Fruit fly (Drosophila melanogaster) whole organism, embryonic: Measurements from ENCODE around the gene CG3505.

Source experiments
- Bteb2 ChIP-seq: fragments of 200-800 bp; sonication (Bioruptor generic); optimal IDR thresholded peaks from 2 replicates; lab custom pipeline; 2016; ENCODE audit warnings: missing biosample characterization, missing genetic modification characterization
- CG10267 ChIP-seq: fragments of 200-800 bp; sonication (Bioruptor generic); optimal IDR thresholded peaks from 2 replicates; lab custom pipeline; 2018; ENCODE audit warnings: missing biosample characterization, mild to moderate bottlenecking, missing genetic modification characterization, moderate library complexity
- CG10431 ChIP-seq: fragments of 200-800 bp; sonication (Bioruptor generic); optimal IDR thresholded peaks from 3 replicates; lab custom pipeline; 2018; ENCODE audit warnings: missing biosample characterization, mild to moderate bottlenecking, missing genetic modification characterization
- CG12769 ChIP-seq: fragments of 200-800 bp; sonication (Bioruptor generic); optimal IDR thresholded peaks from 2 replicates; lab custom pipeline; 2019; ENCODE audit warnings: missing biosample characterization, mild to moderate bottlenecking, missing genetic modification characterization, moderate library complexity
- CG13894 ChIP-seq: fragments of 200-800 bp; sonication (Bioruptor generic); optimal IDR thresholded peaks from 3 replicates; lab custom pipeline; 2018; ENCODE audit warnings: missing biosample characterization, mild to moderate bottlenecking, missing genetic modification characterization, moderate library complexity
- CG14014 ChIP-seq: fragments of 200-800 bp; sonication (Bioruptor generic); IDR thresholded peaks from 2 replicates; pipeline ENCODE4 v1.3.6; 2022; ENCODE audit warnings: missing biosample characterization, missing genetic modification characterization
- CG15269 ChIP-seq: fragments of 200-800 bp; sonication (Bioruptor generic); optimal IDR thresholded peaks from 2 replicates; lab custom pipeline; 2018; ENCODE audit warnings: missing biosample characterization, mild to moderate bottlenecking, missing genetic modification characterization, moderate library complexity
- CG16779 ChIP-seq: fragments of 200-800 bp; sonication (Bioruptor generic); IDR thresholded peaks from 2 replicates; pipeline ENCODE4 v1.3.6; 2022; ENCODE audit warnings: missing biosample characterization, missing genetic modification characterization
- CG18011 ChIP-seq: fragments of 200-800 bp; sonication (Bioruptor generic); optimal IDR thresholded peaks from 2 replicates; lab custom pipeline; 2017; ENCODE audit warnings: missing biosample characterization, missing genetic modification characterization, mild to moderate bottlenecking, moderate library complexity, missing genotype
- CG1832 ChIP-seq: fragments of 200-800 bp; sonication (Bioruptor generic); optimal IDR thresholded peaks from 2 replicates; lab custom pipeline; 2017; ENCODE audit warnings: missing biosample characterization, mild to moderate bottlenecking, missing genetic modification characterization, inconsistent platforms
- CG30431 ChIP-seq: fragments of 200-800 bp; sonication (Bioruptor generic); optimal IDR thresholded peaks from 2 replicates; lab custom pipeline; 2017; ENCODE audit warnings: missing biosample characterization, missing genetic modification characterization
- CG33557 ChIP-seq: fragments of 200-800 bp; sonication (Bioruptor generic); optimal IDR thresholded peaks from 2 replicates; lab custom pipeline; 2019; ENCODE audit warnings: missing biosample characterization, mild to moderate bottlenecking, missing genetic modification characterization, moderate library complexity
- CG5245 ChIP-seq: fragments of 200-800 bp; sonication (Bioruptor generic); optimal IDR thresholded peaks from 3 replicates; lab custom pipeline; 2016; ENCODE audit warnings: missing biosample characterization, missing genetic modification characterization
- CoRest ChIP-seq: fragments of 200-800 bp; sonication (Bioruptor generic); optimal IDR thresholded peaks from 3 replicates; lab custom pipeline; 2018; ENCODE audit warnings: missing biosample characterization, mild to moderate bottlenecking, missing genetic modification characterization, moderate library complexity
- Dad ChIP-seq: fragments of 200-800 bp; sonication (Bioruptor generic); optimal IDR thresholded peaks from 3 replicates; lab custom pipeline; 2016; ENCODE audit warnings: missing biosample characterization, missing genetic modification characterization
- Dfd ChIP-seq, 2 experiments: fragments of >200 bp; optimal IDR thresholded peaks; 2 replicates each; lab custom pipeline; 2017; ENCODE audit warnings: missing biosample characterization in 2 of 2, missing genetic modification characterization in 2 of 2
- Ets65A ChIP-seq: fragments of 200-800 bp; sonication (Bioruptor generic); peaks from one replicate; lab custom pipeline; 2016; ENCODE audit warnings: missing biosample characterization, missing genetic modification characterization
- Gsc ChIP-seq: fragments of 200-800 bp; sonication (Bioruptor generic); IDR thresholded peaks from 2 replicates; pipeline ENCODE4 v1.3.6; 2022; ENCODE audit warnings: missing biosample characterization, missing genetic modification characterization
- Hand ChIP-seq: fragments of 200-800 bp; sonication (Bioruptor generic); optimal IDR thresholded peaks from 2 replicates; lab custom pipeline; 2017; ENCODE audit warnings: mild to moderate bottlenecking, missing biosample characterization, missing genetic modification reagents, missing genetic modification characterization
- HmgZ ChIP-seq: fragments of 200-800 bp; sonication (Bioruptor generic); optimal IDR thresholded peaks from 2 replicates; lab custom pipeline; 2018; ENCODE audit warnings: missing biosample characterization, mild to moderate bottlenecking, missing genetic modification characterization
- Kr ChIP-seq: fragments of 200-800 bp; sonication (Bioruptor generic); optimal IDR thresholded peaks from 2 replicates; lab custom pipeline; 2017; ENCODE audit warnings: missing biosample characterization, mild to moderate bottlenecking, missing genetic modification characterization
- NC2β ChIP-seq: fragments of 200-800 bp; sonication (Bioruptor generic); optimal IDR thresholded peaks from 2 replicates; lab custom pipeline; 2016; ENCODE audit warnings: missing biosample characterization, missing genetic modification characterization
- Usf ChIP-seq: fragments of 200-800 bp; sonication (Bioruptor generic); optimal IDR thresholded peaks from 2 replicates; lab custom pipeline; 2017; ENCODE audit warnings: missing genotype, missing biosample characterization, missing genetic modification characterization
- Xbp1 ChIP-seq: fragments of 200-800 bp; sonication (Bioruptor generic); optimal IDR thresholded peaks from 3 replicates; lab custom pipeline; 2016; ENCODE audit warnings: missing biosample characterization, mild to moderate bottlenecking, missing genetic modification characterization
- YL-1 ChIP-seq: fragments of 200-800 bp; sonication (Bioruptor generic); optimal IDR thresholded peaks from 3 replicates; lab custom pipeline; 2017; ENCODE audit warnings: missing biosample characterization, mild to moderate bottlenecking, missing genetic modification characterization
- ase ChIP-seq: fragments of 200-800 bp; sonication (Bioruptor generic); IDR thresholded peaks from 3 replicates; pipeline ENCODE4 v1.3.6; 2022; ENCODE audit warnings: missing biosample characterization, missing genetic modification characterization
- ash1 ChIP-seq: fragments of 200-800 bp; sonication (Bioruptor generic); optimal IDR thresholded peaks from 2 replicates; lab custom pipeline; 2018; ENCODE audit warnings: missing biosample characterization, mild to moderate bottlenecking, missing genetic modification characterization
- bsh ChIP-seq, 2 experiments: fragments of 200-800 bp; sonication (Bioruptor generic); optimal IDR thresholded peaks; 2 replicates each; lab custom pipeline; 2017 to 2018; ENCODE audit warnings: mild to moderate bottlenecking in 2 of 2, missing biosample characterization in 2 of 2, missing genetic modification characterization in 2 of 2, moderate library complexity in 1 of 2
- cad ChIP-seq: fragments of >200 bp; optimal IDR thresholded peaks from 2 replicates; lab custom pipeline; 2017; ENCODE audit warnings: missing biosample characterization, missing genetic modification characterization
- chif ChIP-seq, 2 experiments: fragments of 200-800 bp; sonication (Bioruptor generic); optimal IDR thresholded peaks; 3 replicates each; lab custom pipeline; 2016; ENCODE audit warnings: missing biosample characterization in 2 of 2, missing genetic modification characterization in 2 of 2
- chn ChIP-seq: fragments of 200-800 bp; sonication (Bioruptor generic); optimal IDR thresholded peaks from 2 replicates; lab custom pipeline; 2016; ENCODE audit warnings: missing biosample characterization, missing genetic modification characterization
- crp ChIP-seq, 2 experiments: fragments of 200-800 bp; sonication (Bioruptor generic); optimal IDR thresholded peaks; 2 replicates in 1 of 2; 3 replicates in 1 of 2; lab custom pipeline; 2017; ENCODE audit warnings: missing biosample characterization in 2 of 2, missing genetic modification characterization in 2 of 2, mild to moderate bottlenecking in 1 of 2, moderate library complexity in 1 of 2
- cwo ChIP-seq: fragments of 200-800 bp; sonication (Bioruptor generic); optimal IDR thresholded peaks from 3 replicates; lab custom pipeline; 2017; ENCODE audit warnings: missing biosample characterization, missing genetic modification characterization, mild to moderate bottlenecking, moderate library complexity, missing genetic modification reagents
- disco-r ChIP-seq: fragments of 200-800 bp; sonication (Bioruptor generic); optimal IDR thresholded peaks from 2 replicates; lab custom pipeline; 2016; ENCODE audit warnings: missing biosample characterization, missing genetic modification characterization
- dmrt11E ChIP-seq: fragments of 200-800 bp; sonication (Bioruptor generic); optimal IDR thresholded peaks from 3 replicates; lab custom pipeline; 2018; ENCODE audit warnings: missing biosample characterization, mild to moderate bottlenecking, missing genetic modification characterization, moderate library complexity
- eyg ChIP-seq: fragments of 200-800 bp; sonication (Bioruptor generic); optimal IDR thresholded peaks from 3 replicates; lab custom pipeline; 2016; ENCODE audit warnings: missing biosample characterization, missing genetic modification characterization
- gfzf ChIP-seq: fragments of 200-800 bp; sonication (Bioruptor generic); optimal IDR thresholded peaks from 2 replicates; lab custom pipeline; 2016; ENCODE audit warnings: missing biosample characterization, mild to moderate bottlenecking, missing genetic modification characterization, moderate library complexity
- gsb-n ChIP-seq: fragments of 200-800 bp; sonication (Bioruptor generic); optimal IDR thresholded peaks from 3 replicates; lab custom pipeline; 2018; ENCODE audit warnings: missing biosample characterization, mild to moderate bottlenecking, missing genetic modification characterization
- hb ChIP-seq: fragments of 200-800 bp; sonication (Bioruptor generic); IDR thresholded peaks from 3 replicates; pipeline ENCODE4 v1.3.6; 2022; ENCODE audit warnings: missing biosample characterization, missing genetic modification characterization; ENCODE audit not compliant: partially characterized antibody
- nmo ChIP-seq: fragments of 200-800 bp; sonication (Bioruptor generic); optimal IDR thresholded peaks from 2 replicates; lab custom pipeline; 2018; ENCODE audit warnings: missing biosample characterization, mild to moderate bottlenecking, missing genetic modification characterization, moderate library complexity
- phol ChIP-seq: fragments of 200-800 bp; sonication (Bioruptor generic); optimal IDR thresholded peaks from 3 replicates; lab custom pipeline; 2018; ENCODE audit warnings: missing biosample characterization, mild to moderate bottlenecking, missing genetic modification characterization, moderate library complexity
- pita ChIP-seq: fragments of 200-800 bp; sonication (Bioruptor generic); optimal IDR thresholded peaks from 2 replicates; lab custom pipeline; 2017; ENCODE audit warnings: missing biosample characterization, mild to moderate bottlenecking, missing genetic modification characterization
- so ChIP-seq: fragments of 200-800 bp; sonication (Bioruptor generic); IDR thresholded peaks from 3 replicates; pipeline ENCODE4 v1.3.6; 2022; ENCODE audit warnings: missing biosample characterization, missing genetic modification characterization
- sr ChIP-seq: fragments of 200-800 bp; sonication (Bioruptor generic); IDR thresholded peaks from 3 replicates; pipeline ENCODE4 v1.3.6; 2022; ENCODE audit warnings: missing biosample characterization, missing genetic modification characterization
- tx ChIP-seq: fragments of 200-800 bp; sonication (Bioruptor generic); optimal IDR thresholded peaks from 2 replicates; lab custom pipeline; 2016; ENCODE audit warnings: missing biosample characterization, missing genetic modification characterization
- vfl ChIP-seq: fragments of 200-800 bp; sonication (Bioruptor generic); optimal IDR thresholded peaks from 2 replicates; lab custom pipeline; 2016; ENCODE audit warnings: missing biosample characterization, missing genetic modification characterization

Gene CG3505

dm6 chr3R:14691019-14691777, 34.0 kb downstream of the CG3505 start (continued):
- no peak for TF ChIP-seq cad (GFP tag; lab: Kevin White, UChicago)
- no peak for TF ChIP-seq CG30431 (GFP tag; lab: Kevin White, UChicago)
- TF ChIP-seq cwo (GFP tag; lab: Kevin White, UChicago), result no peak
- no peak for TF ChIP-seq Gsc (GFP tag; lab: Robert Waterston, UW)
- TF ChIP-seq dmrt11E (tag; lab: Kevin White, UChicago), result peak; percentile 52
- TF ChIP-seq Dfd (GFP tag; optimal IDR thresholded peaks at IDR 0.05; lab: Kevin White, UChicago), result no peak
- TF ChIP-seq bsh (GFP tag; optimal IDR thresholded peaks at IDR 0.05; lab: Kevin White, UChicago), result peak in 1 of 2 experiments; percentile 36
- no peak for TF ChIP-seq CG18011 (GFP tag; lab: Kevin White, UChicago)
- TF ChIP-seq Hand (GFP tag; lab: Kevin White, UChicago), result no peak
- no peak for TF ChIP-seq CG10431 (GFP tag; lab: Kevin White, UChicago)
- TF ChIP-seq CG12769 (tag; lab: Kevin White, UChicago), result no peak
- peak; percentile 36 for TF ChIP-seq nmo (GFP tag; lab: Kevin White, UChicago)
- no peak for TF ChIP-seq pita
- peak; percentile 0 for TF ChIP-seq gsb-n
- TF ChIP-seq chn (GFP tag; lab: Kevin White, UChicago), result no peak
- TF ChIP-seq eyg (GFP tag; lab: Kevin White, UChicago), result no peak
- peak; percentile 0 for TF ChIP-seq Xbp1 (GFP tag; lab: Kevin White, UChicago)
- peak; percentile 2 for TF ChIP-seq Ets65A (GFP tag; lab: Kevin White, UChicago)

DNA sequence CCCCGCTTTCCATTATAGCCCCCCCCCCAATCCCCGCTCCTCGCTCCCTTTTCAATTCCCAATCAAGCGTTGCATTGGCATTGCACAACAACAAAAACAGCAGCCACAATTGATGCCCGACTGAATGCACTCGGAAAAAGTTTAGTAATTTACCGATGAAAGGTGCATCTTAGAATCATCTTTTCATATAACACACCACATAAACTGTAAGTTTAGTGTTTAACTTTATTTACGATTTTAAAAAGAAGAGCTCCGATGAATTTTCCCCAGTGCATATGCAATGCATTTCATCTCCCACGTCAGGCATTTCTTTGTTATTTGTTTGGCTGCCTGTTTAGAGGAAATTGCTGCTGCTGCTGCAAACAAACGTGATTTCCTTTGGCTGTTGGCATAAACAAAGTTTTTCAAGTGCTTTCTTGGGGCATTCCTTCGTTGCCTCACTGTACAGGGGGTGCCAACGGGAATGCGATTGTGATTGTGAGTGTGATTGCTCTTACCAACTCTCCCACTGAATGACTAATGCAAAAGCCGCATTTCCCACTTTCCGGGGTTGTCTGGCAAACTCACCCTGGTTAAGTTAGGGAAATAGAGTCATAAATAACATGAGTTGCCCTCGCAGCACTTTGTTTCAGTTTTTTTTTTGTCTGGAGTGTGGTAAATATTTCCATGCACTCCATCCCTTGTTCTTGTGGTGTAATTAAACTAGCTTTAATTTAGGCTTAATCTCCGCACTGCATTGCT, 35.2 kb downstream of the CG3505 start:
- TF ChIP-seq phol (tag; lab: Kevin White, UChicago), result peak; percentile 82
- TF ChIP-seq CG10267, result peak; percentile 71
- TF ChIP-seq Xbp1 (GFP tag; lab: Kevin White, UChicago), result peak; percentile 66
- no peak for TF ChIP-seq Dad (GFP tag; lab: Kevin White, UChicago)
- no peak for TF ChIP-seq crp (GFP tag; optimal IDR thresholded peaks at IDR 0.05; lab: Kevin White, UChicago)
- TF ChIP-seq so (GFP tag; lab: Robert Waterston, UW), result no peak
- TF ChIP-seq CG16779 (GFP tag; lab: Robert Waterston, UW), result no peak
- peak; percentile 64 for TF ChIP-seq CG33557
- TF ChIP-seq CG13894 (tag; lab: Kevin White, UChicago), result no peak
- TF ChIP-seq tx (GFP tag; lab: Kevin White, UChicago), result no peak
- no peak for TF ChIP-seq YL-1 (GFP tag; lab: Kevin White, UChicago)
- no peak for TF ChIP-seq Usf (GFP tag; lab: Kevin White, UChicago)
- TF ChIP-seq HmgZ, result no peak
- TF ChIP-seq Bteb2 (GFP tag; lab: Kevin White, UChicago), result no peak
- TF ChIP-seq hb, result no peak
- TF ChIP-seq CG14014, result no peak
- TF ChIP-seq CoRest (tag; lab: Kevin White, UChicago), result peak; percentile 32
- no peak; the same call in 2 of the 3 replicates for TF ChIP-seq sr (GFP tag; lab: Robert Waterston, UW)
- TF ChIP-seq CG12769 (tag; lab: Kevin White, UChicago), result peak; percentile 21
- no peak; the same call in 2 of the 3 replicates for TF ChIP-seq ase (GFP tag; lab: Robert Waterston, UW)
- peak; percentile 44 for TF ChIP-seq Kr (GFP tag; lab: Kevin White, UChicago)
- TF ChIP-seq CG1832 (GFP tag; lab: Kevin White, UChicago), result no peak
- peak; percentile 63 for TF ChIP-seq NC2β (GFP tag; lab: Kevin White, UChicago)
- peak; percentile 35 for TF ChIP-seq disco-r
- TF ChIP-seq CG15269 (tag; lab: Kevin White, UChicago), result peak; percentile 9
- TF ChIP-seq chif (GFP tag; optimal IDR thresholded peaks at IDR 0.05; lab: Kevin White, UChicago), result peak; percentile 71 to 79
- peak; percentile 70 for TF ChIP-seq CG5245 (GFP tag; lab: Kevin White, UChicago)
- no peak for TF ChIP-seq gfzf (GFP tag; lab: Kevin White, UChicago)
- TF ChIP-seq ash1 (GFP tag; lab: Kevin White, UChicago), result no peak
- no peak for TF ChIP-seq vfl
